Fruit fly (Drosophila melanogaster) whole organism, wandering third instar larva: ENCODE results near the gene CG9004.

Source experiments
- HLH106 ChIP-seq: fragments of 200-800 bp; optimal IDR thresholded peaks from 3 replicates; lab custom pipeline; 2019; ENCODE audit warnings: missing biosample characterization, mild to moderate bottlenecking, missing genetic modification characterization, moderate library complexity
- Hr78 ChIP-seq: fragments of >200 bp; optimal IDR thresholded peaks from 2 replicates; lab custom pipeline; 2017; ENCODE audit warnings: missing biosample characterization, missing genetic modification characterization
- Rel ChIP-seq, 2 experiments: fragments of 200-800 bp; sonication (Bioruptor generic) in 1 of 2; optimal IDR thresholded peaks; 2 replicates in 1 of 2; 3 replicates in 1 of 2; lab custom pipeline; 2016 to 2019; ENCODE audit warnings: mild to moderate bottlenecking in 2 of 2, missing biosample characterization in 2 of 2, missing genetic modification characterization in 2 of 2, moderate library complexity in 1 of 2
- dl ChIP-seq, 2 experiments: fragments of 175-275, 200-275 bp in 1 of 2; fragments of 200-275 bp in 1 of 2; sonication (Bioruptor generic); optimal IDR thresholded peaks; lab custom pipeline; 2018; ENCODE audit warnings: mild to moderate bottlenecking in 2 of 2, missing biosample characterization in 2 of 2, missing genetic modification characterization in 2 of 2, moderate library complexity in 2 of 2; ENCODE audit not compliant: partially characterized antibody in 2 of 2, insufficient read depth in 1 of 2
- h ChIP-seq: fragments of 200-800 bp; sonication (Bioruptor generic); optimal IDR thresholded peaks from 3 replicates; lab custom pipeline; 2016; ENCODE audit warnings: missing biosample characterization, mild to moderate bottlenecking, missing genetic modification characterization
- lola ChIP-seq: fragments of >200 bp; optimal IDR thresholded peaks from 2 replicates; lab custom pipeline; 2017; ENCODE audit warnings: missing biosample characterization, missing genetic modification characterization
- pan ChIP-seq: fragments of >200 bp; optimal IDR thresholded peaks from 2 replicates; lab custom pipeline; 2017

DNA sequence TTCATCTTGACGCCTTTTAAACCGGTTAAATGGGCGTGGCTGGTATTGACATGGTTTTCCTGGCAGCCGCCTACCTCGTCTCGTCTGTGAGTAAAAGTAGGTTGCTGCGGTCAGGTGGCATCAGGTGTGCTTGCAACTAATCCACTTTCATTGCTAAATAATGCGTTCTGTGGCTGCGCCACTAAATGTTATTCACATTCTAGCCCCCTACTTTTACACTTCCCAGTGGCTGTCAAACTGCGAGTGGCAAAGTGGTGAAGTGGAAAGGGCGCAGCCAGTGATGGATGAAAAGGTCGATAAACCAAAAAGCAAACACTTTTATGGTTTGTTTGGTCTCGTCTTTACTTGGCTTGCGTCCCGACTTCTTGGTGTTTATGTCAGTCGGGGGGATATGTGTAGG, 52.2 kb downstream of the CG9004 start:
- no peak for TF ChIP-seq pan (lab: Kevin White, UChicago)
- TF ChIP-seq Rel (GFP tag; optimal IDR thresholded peaks at IDR 0.05; lab: Kevin White, UChicago), result no peak
- no peak for TF ChIP-seq Rel (tag; optimal IDR thresholded peaks at IDR 0.05; lab: Kevin White, UChicago)
- TF ChIP-seq dl (GFP tag; optimal IDR thresholded peaks at IDR 0.05; lab: Kevin White, UChicago; ENCODE audit: insufficient read depth in 1 of 2, partially characterized antibody in 2 of 2), result no peak
- no peak for TF ChIP-seq Hr78 (GFP tag; lab: Kevin White, UChicago)
- TF ChIP-seq h (GFP tag; lab: Kevin White, UChicago), result no peak
- no peak for TF ChIP-seq HLH106 (tag; lab: Kevin White, UChicago)
- no peak for TF ChIP-seq lola
